Worm (Caenorhabditis elegans) whole organism, L2 larva: Measurements from ENCODE around the gene sru-8.

ENCODE experiments used
- C34F6.9 ChIP-seq: fragments of 150-350 bp; optimal IDR thresholded peaks from 2 replicates; lab custom pipeline; 2014; ENCODE audit warnings: missing biosample characterization, missing genetic modification characterization
- F13H6.1 ChIP-seq: sonication (generic microtip); optimal IDR thresholded peaks from 2 replicates; lab custom pipeline; 2016; ENCODE audit warnings: missing genetic modification characterization, missing compliant biosample characterization
- R02D3.7 ChIP-seq: fragments of 150-350 bp; optimal IDR thresholded peaks from 2 replicates; lab custom pipeline; 2014; ENCODE audit warnings: missing biosample characterization, missing genetic modification characterization
- Y55F3AM.14 ChIP-seq: fragments of 200-800 bp; sonication (Bioruptor generic); optimal IDR thresholded peaks from 2 replicates; lab custom pipeline; 2018; ENCODE audit warnings: mild to moderate bottlenecking, missing genetic modification characterization, missing compliant biosample characterization
- ZK546.5 ChIP-seq: sonication (generic microtip); optimal IDR thresholded peaks from 2 replicates; lab custom pipeline; 2017; ENCODE audit warnings: missing biosample characterization, missing genetic modification characterization
- alr-1 ChIP-seq: fragments of 150-350 bp; optimal IDR thresholded peaks from 2 replicates; lab custom pipeline; 2014; ENCODE audit warnings: missing biosample characterization, missing genetic modification characterization
- ama-1 ChIP-seq: fragments of 150-350 bp; optimal IDR thresholded peaks from 2 replicates; lab custom pipeline; 2018; ENCODE audit warnings: inconsistent platforms
- blmp-1 ChIP-seq: sonication (generic microtip); optimal IDR thresholded peaks from 2 replicates; lab custom pipeline; 2017; ENCODE audit warnings: missing genetic modification characterization, mild to moderate bottlenecking, missing compliant biosample characterization, antibody characterized with exemption, moderate library complexity; ENCODE audit not compliant: insufficient read depth
- ceh-16 ChIP-seq: fragments of 150-350 bp; optimal IDR thresholded peaks from 2 replicates; lab custom pipeline; 2014; ENCODE audit warnings: missing biosample characterization, missing genetic modification characterization
- ceh-82 ChIP-seq: fragments of 150-350 bp; optimal IDR thresholded peaks from 2 replicates; lab custom pipeline; 2014; ENCODE audit warnings: missing biosample characterization, missing genetic modification characterization
- crh-2 ChIP-seq: sonication (generic microtip); optimal IDR thresholded peaks from 2 replicates; lab custom pipeline; 2017; ENCODE audit warnings: missing biosample characterization, missing genetic modification characterization
- dmd-4 ChIP-seq: sonication (generic microtip); optimal IDR thresholded peaks from 2 replicates; lab custom pipeline; 2017; ENCODE audit warnings: missing biosample characterization, missing genetic modification characterization
- egl-27 ChIP-seq: sonication (generic microtip); optimal IDR thresholded peaks from 3 replicates; lab custom pipeline; 2017; ENCODE audit warnings: missing biosample characterization, missing genetic modification reagents, missing genetic modification characterization
- elt-1 ChIP-seq: fragments of 150-350 bp; optimal IDR thresholded peaks from 2 replicates; lab custom pipeline; 2014; ENCODE audit warnings: missing biosample characterization, missing genetic modification characterization
- elt-3 ChIP-seq: sonication (generic microtip); optimal IDR thresholded peaks from 2 replicates; lab custom pipeline; 2017; ENCODE audit warnings: missing biosample characterization, missing genetic modification characterization
- fos-1 ChIP-seq: fragments of 150-350 bp; optimal IDR thresholded peaks from 2 replicates; lab custom pipeline; 2014; ENCODE audit warnings: missing biosample characterization, missing genetic modification characterization
- lin-13 ChIP-seq: fragments of 150-350 bp; optimal IDR thresholded peaks from 2 replicates; lab custom pipeline; 2014; ENCODE audit warnings: missing biosample characterization, missing genetic modification reagents, missing genetic modification characterization
- lin-39 ChIP-seq: fragments of 150-350 bp; optimal IDR thresholded peaks from 2 replicates; lab custom pipeline; 2014; ENCODE audit warnings: missing biosample characterization, missing genetic modification reagents, missing genetic modification characterization
- lsy-2 ChIP-seq, 2 experiments: fragments of 150-350 bp in 1 of 2; sonication (generic microtip) in 1 of 2; optimal IDR thresholded peaks; 2 replicates each; lab custom pipeline; 2014 to 2017; ENCODE audit warnings: missing biosample characterization in 2 of 2, missing genetic modification characterization in 2 of 2
- mab-5 ChIP-seq: fragments of 150-350 bp; optimal IDR thresholded peaks from 2 replicates; lab custom pipeline; 2014; ENCODE audit warnings: missing biosample characterization, missing genetic modification characterization
- mbf-1 ChIP-seq: sonication (generic microtip); optimal IDR thresholded peaks from 2 replicates; lab custom pipeline; 2017; ENCODE audit warnings: missing biosample characterization, missing genetic modification characterization
- nhr-10 ChIP-seq: sonication (generic microtip); optimal IDR thresholded peaks from 2 replicates; lab custom pipeline; 2017; ENCODE audit warnings: missing biosample characterization, missing genetic modification characterization
- nhr-12 ChIP-seq: fragments of 150-350 bp; optimal IDR thresholded peaks from 2 replicates; lab custom pipeline; 2014; ENCODE audit warnings: missing biosample characterization, missing genetic modification characterization
- nhr-129 ChIP-seq: fragments of 150-350 bp; optimal IDR thresholded peaks from 2 replicates; lab custom pipeline; 2014; ENCODE audit warnings: missing biosample characterization, missing genetic modification characterization
- nhr-21 ChIP-seq: fragments of 150-350 bp; optimal IDR thresholded peaks from 2 replicates; lab custom pipeline; 2014; ENCODE audit warnings: missing biosample characterization, missing genetic modification characterization
- nhr-23 ChIP-seq: fragments of 150-350 bp; optimal IDR thresholded peaks from 2 replicates; lab custom pipeline; 2014; ENCODE audit warnings: missing biosample characterization, missing genetic modification reagents, missing genetic modification characterization
- nhr-237 ChIP-seq: fragments of 150-350 bp; optimal IDR thresholded peaks from 2 replicates; lab custom pipeline; 2014; ENCODE audit warnings: missing biosample characterization, missing genetic modification characterization
- nhr-25 ChIP-seq: fragments of 150-350 bp; sonication (generic microtip); optimal IDR thresholded peaks from 3 replicates; lab custom pipeline; 2014; ENCODE audit warnings: missing biosample characterization, missing genetic modification characterization
- nhr-6 ChIP-seq: fragments of 150-350 bp; optimal IDR thresholded peaks from 2 replicates; lab custom pipeline; 2014; ENCODE audit warnings: missing biosample characterization, missing genetic modification characterization
- nhr-77 ChIP-seq: fragments of 150-350 bp; optimal IDR thresholded peaks from 2 replicates; lab custom pipeline; 2014; ENCODE audit warnings: missing biosample characterization, missing genetic modification characterization
- sem-4 ChIP-seq: fragments of 150-350 bp; optimal IDR thresholded peaks from 2 replicates; lab custom pipeline; 2014; ENCODE audit warnings: missing biosample characterization, missing genetic modification reagents, missing genetic modification characterization
- skn-1 ChIP-seq: sonication (generic microtip); optimal IDR thresholded peaks from 2 replicates; lab custom pipeline; 2017; ENCODE audit warnings: missing biosample characterization, missing genetic modification characterization
- sma-3 ChIP-seq: sonication (generic microtip); optimal IDR thresholded peaks from 2 replicates; lab custom pipeline; 2016; ENCODE audit warnings: missing genetic modification reagents, missing genetic modification characterization, missing compliant biosample characterization
- sma-9 ChIP-seq, 2 experiments: fragments of 150-350 bp in 1 of 2; sonication (generic microtip) in 1 of 2; optimal IDR thresholded peaks; 2 replicates each; lab custom pipeline; 2014 to 2016; ENCODE audit warnings: missing genetic modification characterization in 2 of 2, mild to moderate bottlenecking in 1 of 2, missing biosample characterization in 1 of 2, missing compliant biosample characterization in 1 of 2, missing genetic modification reagents in 1 of 2, moderate library complexity in 1 of 2
- unc-62 ChIP-seq: fragments of 150-350 bp; optimal IDR thresholded peaks from 2 replicates; lab custom pipeline; 2014; ENCODE audit warnings: missing biosample characterization, missing genetic modification reagents, missing genetic modification characterization
- zag-1 ChIP-seq: fragments of 150-350 bp; optimal IDR thresholded peaks from 2 replicates; lab custom pipeline; 2014; ENCODE audit warnings: missing biosample characterization, missing genetic modification characterization
- ztf-1 ChIP-seq: fragments of 200-800 bp; sonication (Bioruptor generic); conservative IDR thresholded peaks from 2 replicates; pipeline ENCODE4 v1.3.6; 2022; ENCODE audit warnings: missing genetic modification characterization, missing compliant biosample characterization
- ztf-4 ChIP-seq: fragments of 150-350 bp; optimal IDR thresholded peaks from 2 replicates; lab custom pipeline; 2014; ENCODE audit warnings: missing biosample characterization, missing genetic modification characterization

sru-8 gene

DNA sequence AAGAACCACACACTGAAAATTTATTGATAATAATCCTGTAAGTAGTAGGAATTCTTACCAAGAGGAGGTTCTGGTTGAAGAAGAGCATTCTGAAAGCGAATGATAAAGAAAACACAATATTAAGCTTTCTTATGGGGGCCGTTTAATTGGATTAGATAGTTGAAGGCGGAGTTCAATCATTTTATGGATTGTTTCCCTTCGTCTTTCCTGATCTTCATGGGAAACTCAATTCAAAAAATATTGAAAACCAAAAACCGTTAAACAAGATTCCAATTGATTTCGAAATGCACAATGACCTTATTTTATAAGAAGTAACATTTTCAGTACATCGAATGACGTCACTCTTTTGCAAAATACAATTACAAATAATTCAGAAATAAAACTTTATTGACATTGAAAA, 44.6 kb upstream of the sru-8 start, which contains the start of gene F46B6.13:
Gene F46B6.13, minus strand, starts transcription at position 101 of the 400 bp plus-strand sequence.
- TF ChIP-seq ama-1 (lab: Kevin White, UChicago) (no peak), elt-1 (tag; lab: Kevin White, UChicago) (no peak), nhr-12 (tag; lab: Kevin White, UChicago) (no peak), R02D3.7 (tag; lab: Kevin White, UChicago) (no peak), nhr-237 (tag; lab: Kevin White, UChicago) (no peak), fos-1 (tag; lab: Kevin White, UChicago) (no peak), ztf-4 (tag; lab: Kevin White, UChicago) (no peak), nhr-21 (tag; lab: Kevin White, UChicago) (no peak), ceh-82 (tag; lab: Kevin White, UChicago) (no peak), egl-27 (no peak), lsy-2 (tag; optimal IDR thresholded peaks at IDR 0.05; lab: Kevin White, UChicago) (no peak), C34F6.9 (tag; lab: Kevin White, UChicago) (no peak), nhr-6 (no peak), ZK546.5 (tag; lab: Kevin White, UChicago) (no peak), zag-1 (no peak), nhr-129 (no peak), sma-3 (GFP tag; lab: Kevin White, UChicago) (no peak), sem-4 (tag; lab: Kevin White, UChicago) (no peak), ceh-16 (tag; lab: Kevin White, UChicago) (no peak)

DNA sequence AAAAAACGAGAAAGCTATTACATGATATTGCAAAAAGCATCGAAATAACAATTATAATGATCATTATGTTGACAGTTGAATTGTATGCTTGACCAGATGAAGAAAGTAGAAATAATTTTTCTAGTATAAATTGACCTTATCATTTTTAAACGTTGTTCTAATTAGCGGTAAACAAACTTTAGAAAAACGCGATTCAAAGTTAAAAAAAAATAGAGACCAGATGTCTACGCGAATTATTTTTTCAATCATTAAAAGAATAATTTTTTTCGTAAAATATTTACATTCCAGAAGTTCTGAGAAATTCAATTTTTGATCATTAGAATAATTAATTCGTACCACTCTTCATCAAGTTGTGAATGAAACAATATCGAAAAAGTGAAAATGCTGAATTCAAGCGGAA, 41.7 kb upstream of the sru-8 start, which contains the start of gene F46B6.10:
Gene F46B6.10, minus strand, starts transcription at position 101 of the 400 bp plus-strand sequence.
- TF ChIP-seq ztf-1, result no peak
- no peak for TF ChIP-seq mbf-1
- no peak for TF ChIP-seq nhr-77 (tag; lab: Kevin White, UChicago)
- no peak for TF ChIP-seq fos-1 (tag; lab: Kevin White, UChicago)
- no peak for TF ChIP-seq lin-39 (tag; lab: Kevin White, UChicago)
- TF ChIP-seq elt-3 (tag; lab: Kevin White, UChicago), result no peak
- TF ChIP-seq lsy-2 (tag; optimal IDR thresholded peaks at IDR 0.05; lab: Kevin White, UChicago), result no peak
- no peak for TF ChIP-seq nhr-10
- no peak for TF ChIP-seq egl-27
- TF ChIP-seq ama-1 (lab: Kevin White, UChicago), result no peak
- no peak for TF ChIP-seq nhr-129
- TF ChIP-seq crh-2, result no peak
- TF ChIP-seq, all 48 proteins: peak for 0

DNA sequence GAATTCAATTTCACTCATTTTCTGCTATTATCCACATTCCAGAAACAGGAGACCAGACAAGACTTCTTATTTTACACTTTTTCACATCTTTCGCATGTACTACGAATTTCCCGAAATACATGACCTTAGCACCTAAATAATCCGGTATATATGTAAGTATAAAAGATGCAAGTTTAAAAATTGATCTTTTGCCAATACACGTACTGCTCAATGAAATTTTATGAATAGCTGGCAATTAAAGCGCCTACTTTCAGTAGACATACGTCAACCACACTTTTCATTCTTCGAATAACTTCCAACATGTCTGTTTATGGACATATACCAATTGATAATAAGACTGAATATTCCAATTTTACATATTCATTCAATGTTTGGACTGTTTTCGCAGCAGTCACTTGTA, 40.5 kb upstream of the sru-8 start, which contains the start of gene sru-39:
Gene sru-39, plus strand, starts transcription at position 301 of the 400 bp plus-strand sequence.
- TF ChIP-seq zag-1, result no peak
- TF ChIP-seq, all 48 proteins: peak for 0

DNA sequence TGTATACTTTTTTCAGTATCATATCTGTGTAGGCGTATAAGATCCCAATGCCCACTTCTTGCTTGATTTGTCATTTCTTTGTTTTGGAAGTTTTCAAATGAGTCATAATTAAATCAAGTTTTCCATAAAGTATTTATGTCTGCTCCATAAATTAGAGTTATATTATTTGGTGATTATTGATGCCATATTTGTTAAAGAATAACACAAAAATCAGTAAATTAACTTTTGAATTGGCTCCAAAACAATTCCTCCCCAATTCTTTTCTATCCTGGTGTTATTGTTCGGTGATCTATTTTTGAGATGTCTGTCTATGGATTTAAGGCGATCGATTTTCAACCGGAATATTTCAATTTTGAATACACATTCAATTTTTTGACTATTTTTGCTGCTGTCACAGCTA, 38.5 kb upstream of the sru-8 start, which contains the start of gene sru-37:
Gene sru-37, plus strand, starts transcription at position 301 of the 400 bp plus-strand sequence.
- no peak for TF ChIP-seq fos-1 (tag; lab: Kevin White, UChicago)
- no peak for TF ChIP-seq dmd-4 (tag; lab: Kevin White, UChicago)
- no peak for TF ChIP-seq blmp-1 (tag; lab: Kevin White, UChicago)
- no peak for TF ChIP-seq zag-1
- TF ChIP-seq nhr-237 (tag; lab: Kevin White, UChicago), result no peak
- no peak for TF ChIP-seq lin-13 (GFP tag; lab: Kevin White, UChicago)
- TF ChIP-seq mab-5, result no peak
- TF ChIP-seq ZK546.5 (tag; lab: Kevin White, UChicago), result no peak
- TF ChIP-seq skn-1 (tag; lab: Kevin White, UChicago), result no peak
- TF ChIP-seq nhr-129, result no peak
- TF ChIP-seq unc-62 (GFP tag; lab: Kevin White, UChicago), result no peak
- TF ChIP-seq C34F6.9 (tag; lab: Kevin White, UChicago), result no peak
- no peak for TF ChIP-seq nhr-12 (tag; lab: Kevin White, UChicago)
- TF ChIP-seq F13H6.1 (tag; lab: Kevin White, UChicago), result no peak
- TF ChIP-seq egl-27, result no peak
- TF ChIP-seq elt-1 (tag; lab: Kevin White, UChicago), result no peak

ce11 chrV:9811154-9811553, 32.5 kb upstream of the sru-8 start, which contains the start of gene sru-29:
Gene sru-29 (plus strand): TSS chrV:9811454.
- TF ChIP-seq nhr-6 (no peak), crh-2 (no peak), mab-5 (no peak), fos-1 (tag; lab: Kevin White, UChicago) (no peak), Y55F3AM.14 (GFP tag; lab: Kevin White, UChicago) (no peak), C34F6.9 (tag; lab: Kevin White, UChicago) (no peak), sma-3 (GFP tag; lab: Kevin White, UChicago) (no peak), nhr-25 (tag; lab: Kevin White, UChicago) (no peak), mbf-1 (no peak), lin-13 (GFP tag; lab: Kevin White, UChicago) (no peak), elt-1 (tag; lab: Kevin White, UChicago) (no peak), alr-1 (tag; lab: Kevin White, UChicago) (no peak), elt-3 (tag; lab: Kevin White, UChicago) (no peak), sem-4 (tag; lab: Kevin White, UChicago) (no peak), ZK546.5 (tag; lab: Kevin White, UChicago) (no peak), nhr-10 (no peak), nhr-77 (tag; lab: Kevin White, UChicago) (no peak), sma-9 (GFP tag; optimal IDR thresholded peaks at IDR 0.05; lab: Kevin White, UChicago) (no peak), sma-9 (tag; optimal IDR thresholded peaks at IDR 0.05; lab: Kevin White, UChicago) (no peak), nhr-23 (tag; lab: Kevin White, UChicago) (no peak), blmp-1 (tag; lab: Kevin White, UChicago) (no peak)
- TF ChIP-seq, all 48 proteins: peak for 0
